Worm (Caenorhabditis elegans): ENCODE results near the gene C49F8.1.

Gene C49F8.1

ce11 chrX:13354672-13355407 lies 10.0 kb downstream of the C49F8.1 start (continued):
- peak; percentile 9 for TF ChIP-seq T20F7.1 (GFP tag; optimal IDR thresholded peaks at IDR 0.05)
- TF ChIP-seq nhr-48 (tag; optimal IDR thresholded peaks at IDR 0.05), result peak; percentile 94
- no peak for TF ChIP-seq F37D6.2 (tag; optimal IDR thresholded peaks at IDR 0.05)
- TF ChIP-seq ceh-62 (tag; optimal IDR thresholded peaks at IDR 0.05), result no peak
- no peak for TF ChIP-seq arid-1 (GFP tag; conservative IDR thresholded peaks at IDR 0.05)
- peak in 1 of 2 experiments; percentile 78 for TF ChIP-seq hif-1 (tag; optimal IDR thresholded peaks at IDR 0.05)
- no peak for TF ChIP-seq nhr-6 (tag; optimal IDR thresholded peaks at IDR 0.05)
- no peak for TF ChIP-seq D1046.2 (GFP tag; IDR thresholded peaks at IDR 0.05)
- peak; percentile 23 for TF ChIP-seq mes-2 (tag; optimal IDR thresholded peaks at IDR 0.05; ENCODE audit: poor library complexity, severe bottlenecking)
- TF ChIP-seq nhr-102 (tag; optimal IDR thresholded peaks at IDR 0.05), result peak; percentile 48
- peak; percentile 68 for TF ChIP-seq ztf-7 (tag; optimal IDR thresholded peaks at IDR 0.05)
- no peak for TF ChIP-seq fkh-10 (GFP tag; optimal IDR thresholded peaks at IDR 0.05)
- TF ChIP-seq nhr-10 (tag; optimal IDR thresholded peaks at IDR 0.05), result no peak
- TF ChIP-seq F49E8.2 (tag; optimal IDR thresholded peaks at IDR 0.05; ENCODE audit: borderline replicate concordance), result no peak
- TF ChIP-seq ceh-44 (GFP tag; IDR thresholded peaks at IDR 0.05), result no peak
- no peak for TF ChIP-seq ctbp-1 (GFP tag; IDR thresholded peaks at IDR 0.05)
- TF ChIP-seq duxl-1 (tag; optimal IDR thresholded peaks at IDR 0.05; ENCODE audit: poor library complexity), result no peak
- TF ChIP-seq hmg-1.1 (GFP tag; IDR thresholded peaks at IDR 0.05), result no peak
- TF ChIP-seq aly-2 (tag; optimal IDR thresholded peaks at IDR 0.05), result no peak
- TF ChIP-seq lin-38 (GFP tag; IDR thresholded peaks at IDR 0.05), result no peak
- peak; percentile 90 for TF ChIP-seq nhr-11 (tag; optimal IDR thresholded peaks at IDR 0.05)
- peak; percentile 80 for TF ChIP-seq hlh-30 (tag; optimal IDR thresholded peaks at IDR 0.05; ENCODE audit: insufficient read depth)
- TF ChIP-seq ceh-32 (tag; optimal IDR thresholded peaks at IDR 0.05; ENCODE audit: poor library complexity), result no peak
- TF ChIP-seq nhr-77 (tag; optimal IDR thresholded peaks at IDR 0.05), result peak; percentile 11
- TF ChIP-seq tra-1 (GFP tag; IDR thresholded peaks at IDR 0.05), result peak; percentile 32; the same call in 1 of the 2 replicates
- peak; percentile 43 for TF ChIP-seq mep-1 (tag; optimal IDR thresholded peaks at IDR 0.05)
- TF ChIP-seq dve-1 (tag; optimal IDR thresholded peaks at IDR 0.05; ENCODE audit: insufficient read depth), result peak; percentile 73
- TF ChIP-seq hlh-11 (tag; optimal IDR thresholded peaks at IDR 0.05), result peak; percentile 80
- TF ChIP-seq nhr-42 (GFP tag; IDR thresholded peaks at IDR 0.05), result no peak
- TF ChIP-seq nhr-237 (tag; optimal IDR thresholded peaks at IDR 0.05), result no peak
- TF ChIP-seq F26F4.8 (GFP tag; conservative IDR thresholded peaks at IDR 0.05), result no peak
- TF ChIP-seq Y105C5A.15 (GFP tag; IDR thresholded peaks at IDR 0.05), result no peak
- no peak for TF ChIP-seq spr-1 (tag; optimal IDR thresholded peaks at IDR 0.05)
- no peak for TF ChIP-seq ztf-11 (tag; optimal IDR thresholded peaks at IDR 0.05)
- TF ChIP-seq gei-8 (GFP tag; optimal IDR thresholded peaks at IDR 0.05), result peak; percentile 74
- TF ChIP-seq daf-12 (tag; optimal IDR thresholded peaks at IDR 0.05), result no peak
- peak in 1 of 2 experiments; percentile 27 for TF ChIP-seq lsy-2 (tag; optimal IDR thresholded peaks at IDR 0.05)
- TF ChIP-seq pha-4 (GFP tag; IDR thresholded peaks at IDR 0.05), result no peak
- TF ChIP-seq pha-4 (tag; optimal IDR thresholded peaks at IDR 0.05), result no peak
- TF ChIP-seq unc-62 (GFP tag; optimal IDR thresholded peaks at IDR 0.05 in 1 of 2), result peak in 1 of 2 experiments; percentile 89
- TF ChIP-seq unc-62 (tag; optimal IDR thresholded peaks at IDR 0.05), result no peak
- no peak for TF ChIP-seq dmd-8 (GFP tag; IDR thresholded peaks at IDR 0.05)
- peak; percentile 29; the same call in 1 of the 2 replicates for TF ChIP-seq lin-1 (GFP tag; IDR thresholded peaks at IDR 0.05)
- no peak for TF ChIP-seq spr-3 (GFP tag; optimal IDR thresholded peaks at IDR 0.05)
- TF ChIP-seq dmd-6 (GFP tag; IDR thresholded peaks at IDR 0.05), result peak; percentile 86
- no peak for TF ChIP-seq egl-43 (GFP tag; IDR thresholded peaks at IDR 0.05)
- TF ChIP-seq dmd-9 (GFP tag; IDR thresholded peaks at IDR 0.05), result no peak
- peak; percentile 84 for TF ChIP-seq nhr-28 (tag; optimal IDR thresholded peaks at IDR 0.05)
- no peak for TF ChIP-seq snpc-4 (tag; optimal IDR thresholded peaks at IDR 0.05)

All from whole organism, L4 larva.